Worm (Caenorhabditis elegans): ENCODE data around the gene copg-1.

The copg-1 gene

ce11 chrIV:10128906-10129386 lies 22.8 kb upstream of the copg-1 start, which contains the start of the genes gtbp-1 and K08F4.3 (continued):
- no peak for TF ChIP-seq F22D6.2 (tag; optimal IDR thresholded peaks at IDR 0.05)

- TF ChIP-seq pha-4 (tag; optimal IDR thresholded peaks at IDR 0.05), result no peak
- TF ChIP-seq F33H1.4 (GFP tag; IDR thresholded peaks at IDR 0.05), result no peak
- no peak for TF ChIP-seq nhr-90 (tag; optimal IDR thresholded peaks at IDR 0.05)
- no peak for TF ChIP-seq rec-8 (tag; optimal IDR thresholded peaks at IDR 0.05)
- no peak for TF ChIP-seq rpc-1 (optimal IDR thresholded peaks at IDR 0.05)
- TF ChIP-seq rpc-1 (tag; optimal IDR thresholded peaks at IDR 0.05), result no peak
- TF ChIP-seq mxl-1 (tag; optimal IDR thresholded peaks at IDR 0.05), result no peak
- TF ChIP-seq zfh-2 (GFP tag; conservative IDR thresholded peaks at IDR 0.05), result no peak
- TF ChIP-seq ztf-18 (tag; optimal IDR thresholded peaks at IDR 0.05), result no peak
- no peak for TF ChIP-seq bed-1 (GFP tag; IDR thresholded peaks at IDR 0.05)
- TF ChIP-seq cebp-1 (GFP tag; IDR thresholded peaks at IDR 0.05), result no peak
- TF ChIP-seq cebp-1 (tag; optimal IDR thresholded peaks at IDR 0.05), result no peak
- TF ChIP-seq nhr-179 (tag; optimal IDR thresholded peaks at IDR 0.05), result no peak
- no peak for TF ChIP-seq madf-10 (tag; optimal IDR thresholded peaks at IDR 0.05)
- TF ChIP-seq B0261.1 (tag; optimal IDR thresholded peaks at IDR 0.05), result no peak
- TF ChIP-seq C17E4.6 (GFP tag; IDR thresholded peaks at IDR 0.05), result no peak
- TF ChIP-seq hmg-1.2 (GFP tag; IDR thresholded peaks at IDR 0.05), result no peak
- TF ChIP-seq F37B4.10 (GFP tag; IDR thresholded peaks at IDR 0.05), result no peak
- TF ChIP-seq bed-2 (GFP tag; IDR thresholded peaks at IDR 0.05), result no peak
- TF ChIP-seq Y67H2A.10 (GFP tag; conservative IDR thresholded peaks at IDR 0.05), result no peak
- TF ChIP-seq ets-4 (GFP tag; optimal IDR thresholded peaks at IDR 0.05), result no peak
- no peak for TF ChIP-seq T26A5.8 (tag; optimal IDR thresholded peaks at IDR 0.05)
Observed at ce11 chrIV:10129957-10130356, 21.8 kb upstream of the copg-1 start, which contains the start of gene glt-3. Gene glt-3 (plus strand): TSS chrIV:10130257.

- TF ChIP-seq Y53G8AR.9 (GFP tag; conservative IDR thresholded peaks at IDR 0.05) (no peak), nhr-179 (tag; optimal IDR thresholded peaks at IDR 0.05) (no peak), atf-7 (tag; optimal IDR thresholded peaks at IDR 0.05) (no peak), lsy-27 (tag; optimal IDR thresholded peaks at IDR 0.05; ENCODE audit: borderline replicate concordance, insufficient read depth) (no peak), fkh-3 (tag; optimal IDR thresholded peaks at IDR 0.05) (no peak), B0336.3 (GFP tag; IDR thresholded peaks at IDR 0.05) (no peak), F37B4.10 (GFP tag; IDR thresholded peaks at IDR 0.05) (no peak), zim-3 (tag; optimal IDR thresholded peaks at IDR 0.05) (no peak), B0261.1 (tag; optimal IDR thresholded peaks at IDR 0.05) (no peak), F55B11.4 (tag; optimal IDR thresholded peaks at IDR 0.05; ENCODE audit: borderline replicate concordance, insufficient read depth) (no peak), attf-3 (GFP tag; conservative IDR thresholded peaks at IDR 0.05) (no peak), snpc-4 (GFP tag; optimal IDR thresholded peaks at IDR 0.05) (no peak), snpc-4 (tag; optimal IDR thresholded peaks at IDR 0.05) (no peak), sea-2 (GFP tag; IDR thresholded peaks at IDR 0.05) (no peak), efl-1 (GFP tag; optimal IDR thresholded peaks at IDR 0.05) (no peak), T07F8.4 (tag; optimal IDR thresholded peaks at IDR 0.05) (no peak), athp-1 (tag; optimal IDR thresholded peaks at IDR 0.05) (no peak), snpc-1.1 (tag; optimal IDR thresholded peaks at IDR 0.05; ENCODE audit: insufficient read depth) (no peak)
Observed at ce11 chrIV:10135817-10136216, 15.9 kb upstream of the copg-1 start, which contains the start of gene K08F4.5. Gene K08F4.5 (minus strand): TSS chrIV:10135917.
